Worm (Caenorhabditis elegans): ENCODE measurements around the gene T24E12.11.
A peak's percentile ranks its signal among the peaks of the same experiment; 100 is the strongest.
"Not testable (repeated sequence)": the region's sequence is repeated elsewhere in the genome, so short reads cannot be mapped to it uniquely, and the experiment has no call there.

T24E12.11 gene

ce11 chrII:3779463-3779862 is at the start of gene T24E12.11:
T24E12.11 (minus strand) TSS chrII:3779563.
- TF ChIP-seq ceh-82 (tag; optimal IDR thresholded peaks at IDR 0.05) (no peak), mdl-1 (tag; optimal IDR thresholded peaks at IDR 0.05) (no peak), nfya-1 (tag; optimal IDR thresholded peaks at IDR 0.05; ENCODE audit: insufficient read depth) (no peak), unc-62 (GFP tag; optimal IDR thresholded peaks at IDR 0.05) (no peak), nhr-76 (tag; optimal IDR thresholded peaks at IDR 0.05) (no peak), zag-1 (tag; optimal IDR thresholded peaks at IDR 0.05) (no peak), aly-2 (tag; optimal IDR thresholded peaks at IDR 0.05) (no peak), ama-1 (optimal IDR thresholded peaks at IDR 0.05) (no peak), nhr-237 (tag; optimal IDR thresholded peaks at IDR 0.05) (no peak), nhr-43 (tag; optimal IDR thresholded peaks at IDR 0.05; ENCODE audit: poor library complexity, severe bottlenecking) (no peak), jun-1 (tag; optimal IDR thresholded peaks at IDR 0.05) (no peak), unc-39 (tag; optimal IDR thresholded peaks at IDR 0.05) (no peak), tbx-2 (tag; optimal IDR thresholded peaks at IDR 0.05) (no peak)

- TF ChIP-seq ceh-9 (tag; optimal IDR thresholded peaks at IDR 0.05), result no peak
- TF ChIP-seq R02D3.7 (tag; optimal IDR thresholded peaks at IDR 0.05), result no peak
- no peak for TF ChIP-seq fkh-10 (GFP tag; optimal IDR thresholded peaks at IDR 0.05)
Measured at ce11 chrII:3827801-3828200, 48.4 kb upstream of the T24E12.11 start, which contains the start of gene F54D10.8. F54D10.8 (minus strand) TSS chrII:3827901.

ce11 chrII:3823855-3824254 is 44.5 kb upstream of the T24E12.11 start, which contains the start of gene skr-15:
skr-15 (plus strand) TSS chrII:3824155.
- no peak for TF ChIP-seq nhr-28 (tag; optimal IDR thresholded peaks at IDR 0.05)
- no peak for TF ChIP-seq nhr-12 (tag; optimal IDR thresholded peaks at IDR 0.05)
- TF ChIP-seq R02D3.7 (tag; optimal IDR thresholded peaks at IDR 0.05), result no peak
- no peak for TF ChIP-seq mml-1 (tag; optimal IDR thresholded peaks at IDR 0.05)

- TF ChIP-seq ceh-9 (tag; optimal IDR thresholded peaks at IDR 0.05) (no peak), ceh-82 (tag; optimal IDR thresholded peaks at IDR 0.05) (no peak), aly-2 (tag; optimal IDR thresholded peaks at IDR 0.05) (no peak), elt-2 (tag; optimal IDR thresholded peaks at IDR 0.05) (no peak), lin-39 (tag; optimal IDR thresholded peaks at IDR 0.05) (no peak), pha-4 (tag; optimal IDR thresholded peaks at IDR 0.05) (no peak), pqm-1 (tag; optimal IDR thresholded peaks at IDR 0.05) (no peak), snpc-4 (tag; optimal IDR thresholded peaks at IDR 0.05) (no peak), elt-3 (tag; optimal IDR thresholded peaks at IDR 0.05) (no peak), nhr-11 (tag; optimal IDR thresholded peaks at IDR 0.05) (no peak)
Measured at ce11 chrII:3821248-3821647, 41.9 kb upstream of the T24E12.11 start, which contains the start of gene F54D10.7. F54D10.7 (minus strand) TSS chrII:3821296.

ce11 chrII:3816251-3816849 is 37.0 kb upstream of the T24E12.11 start, which contains the start of gene fbxa-24:
fbxa-24 (plus strand) TSS chrII:3816526.
- not testable (repeated sequence) for TF ChIP-seq egl-27, nhr-76, R02D3.7 (tag; optimal IDR thresholded peaks at IDR 0.05)

ce11 chrII:3815445-3816208 is 36.3 kb upstream of the T24E12.11 start:
- TF ChIP-seq mdl-1 (tag; optimal IDR thresholded peaks at IDR 0.05) (no peak), hmg-11 (tag; optimal IDR thresholded peaks at IDR 0.05) (peak; percentile 5), nhr-12 (tag; optimal IDR thresholded peaks at IDR 0.05) (no peak), pha-4 (tag; optimal IDR thresholded peaks at IDR 0.05) (peak; percentile 6), elt-2 (tag; optimal IDR thresholded peaks at IDR 0.05) (peak; percentile 93), jun-1 (tag; optimal IDR thresholded peaks at IDR 0.05) (peak; percentile 83), pqm-1 (tag; optimal IDR thresholded peaks at IDR 0.05) (peak; percentile 80)

Measured in whole organism, L3 larva.